Fruit fly (Drosophila melanogaster) whole organism, wandering third instar larva: ENCODE data around the gene omd.

Experiments
- Dfd ChIP-seq: fragments of >200 bp; optimal IDR thresholded peaks from 2 replicates; lab custom pipeline; 2017; ENCODE audit warnings: missing biosample characterization, missing genetic modification characterization
- HLH106 ChIP-seq: fragments of 200-800 bp; optimal IDR thresholded peaks from 3 replicates; lab custom pipeline; 2019; ENCODE audit warnings: missing biosample characterization, mild to moderate bottlenecking, missing genetic modification characterization, moderate library complexity
- Hr78 ChIP-seq: fragments of >200 bp; optimal IDR thresholded peaks from 2 replicates; lab custom pipeline; 2017; ENCODE audit warnings: missing biosample characterization, missing genetic modification characterization
- Jra ChIP-seq: sonication (Bioruptor generic); optimal IDR thresholded peaks from 2 replicates; lab custom pipeline; 2016; ENCODE audit warnings: missing biosample characterization, missing genetic modification characterization
- Mio ChIP-seq: sonication (Bioruptor generic); optimal IDR thresholded peaks from 2 replicates; lab custom pipeline; 2016; ENCODE audit warnings: missing biosample characterization, missing genetic modification characterization
- Myc ChIP-seq: fragments of >200 bp; optimal IDR thresholded peaks from 2 replicates; lab custom pipeline; 2017
- OdsH ChIP-seq: fragments of 200-800 bp; sonication (Bioruptor generic); optimal IDR thresholded peaks from 2 replicates; lab custom pipeline; 2016; ENCODE audit warnings: missing biosample characterization, mild to moderate bottlenecking, missing genetic modification characterization
- br ChIP-seq: fragments of 200-800 bp; sonication (Bioruptor generic); optimal IDR thresholded peaks from 2 replicates; lab custom pipeline; 2016; ENCODE audit warnings: missing biosample characterization, missing genetic modification characterization
- brk ChIP-seq: fragments of 200-800 bp; sonication (Bioruptor generic); optimal IDR thresholded peaks from 2 replicates; lab custom pipeline; 2016; ENCODE audit warnings: missing biosample characterization, mild to moderate bottlenecking, missing genetic modification characterization
- dmrt93B ChIP-seq: fragments of 200-800 bp; sonication (Bioruptor generic); optimal IDR thresholded peaks from 2 replicates; lab custom pipeline; 2018; ENCODE audit warnings: missing biosample characterization, mild to moderate bottlenecking, missing genetic modification characterization
- lola ChIP-seq: fragments of >200 bp; optimal IDR thresholded peaks from 2 replicates; lab custom pipeline; 2017; ENCODE audit warnings: missing biosample characterization, missing genetic modification characterization
- psq ChIP-seq: fragments of 200-800 bp; sonication (Bioruptor generic); optimal IDR thresholded peaks from 3 replicates; lab custom pipeline; 2017; ENCODE audit warnings: missing biosample characterization, mild to moderate bottlenecking, missing genetic modification characterization, moderate library complexity
- woc ChIP-seq: sonication (Bioruptor generic); optimal IDR thresholded peaks from 2 replicates; lab custom pipeline; 2016; ENCODE audit warnings: missing biosample characterization, mild to moderate bottlenecking, missing genetic modification characterization

- no peak for TF ChIP-seq dmrt93B (GFP tag; lab: Kevin White, UChicago)
- TF ChIP-seq brk, result no peak
- no peak for TF ChIP-seq Dfd (GFP tag; lab: Kevin White, UChicago)
- no peak for TF ChIP-seq OdsH (GFP tag; lab: Kevin White, UChicago)
- no peak for TF ChIP-seq Mio (GFP tag; lab: Kevin White, UChicago)
- no peak for TF ChIP-seq Jra (GFP tag; lab: Kevin White, UChicago)
- TF ChIP-seq br (GFP tag; lab: Kevin White, UChicago), result no peak
- TF ChIP-seq HLH106 (tag; lab: Kevin White, UChicago), result no peak
- no peak for TF ChIP-seq Myc (lab: Kevin White, UChicago)
- TF ChIP-seq lola (GFP tag; lab: Kevin White, UChicago), result no peak
- no peak for TF ChIP-seq psq (GFP tag; lab: Kevin White, UChicago)
- no peak for TF ChIP-seq woc (GFP tag; lab: Kevin White, UChicago)
- no peak for TF ChIP-seq Hr78 (GFP tag; lab: Kevin White, UChicago)
Observed at dm6 chr3R:13682994-13683623, 3.9 kb downstream of the omd start.
